Fruit fly (Drosophila melanogaster) whole organism, pupa: ENCODE results near the gene Lectin-galC1.

Source experiments
- CG10348 ChIP-seq: fragments of 200-800 bp; sonication (Bioruptor generic); IDR thresholded peaks from 2 replicates; pipeline ENCODE4 v1.3.6; 2022; ENCODE audit warnings: missing biosample characterization, missing genetic modification characterization
- CG12605 ChIP-seq: fragments of 200-800 bp; sonication (Bioruptor generic); IDR thresholded peaks from 2 replicates; pipeline ENCODE4 v1.3.6; 2022; ENCODE audit warnings: missing biosample characterization, missing genetic modification characterization
- CG13204 ChIP-seq: fragments of 200-800 bp; sonication (Bioruptor generic); optimal IDR thresholded peaks from 2 replicates; lab custom pipeline; 2018; ENCODE audit warnings: missing biosample characterization, mild to moderate bottlenecking, missing genetic modification characterization, moderate library complexity
- CG14655 ChIP-seq: fragments of 200-800 bp; sonication (Bioruptor generic); optimal IDR thresholded peaks from 3 replicates; lab custom pipeline; 2017; ENCODE audit warnings: mild to moderate bottlenecking, missing biosample characterization, missing genetic modification reagents, missing genetic modification characterization
- CG15710 ChIP-seq: fragments of 200-800 bp; sonication (Bioruptor generic); optimal IDR thresholded peaks from 2 replicates; lab custom pipeline; 2018; ENCODE audit warnings: missing biosample characterization, mild to moderate bottlenecking, missing genetic modification characterization, moderate library complexity
- CG17806 ChIP-seq: fragments of 200-800 bp; sonication (Bioruptor generic); optimal IDR thresholded peaks from 2 replicates; lab custom pipeline; 2018; ENCODE audit warnings: missing biosample characterization, mild to moderate bottlenecking, missing genetic modification characterization, moderate library complexity
- CG32121 ChIP-seq: fragments of 200-800 bp; sonication (Bioruptor generic); IDR thresholded peaks from 2 replicates; pipeline ENCODE4 v1.3.6; 2022; ENCODE audit warnings: missing biosample characterization, missing genetic modification characterization
- CG34367 ChIP-seq: fragments of 200-800 bp; sonication (Bioruptor generic); optimal IDR thresholded peaks from 2 replicates; lab custom pipeline; 2018; ENCODE audit warnings: missing biosample characterization, mild to moderate bottlenecking, missing genetic modification characterization
- CG4496 ChIP-seq: fragments of 200-800 bp; sonication (Bioruptor generic); IDR thresholded peaks from 3 replicates; pipeline ENCODE4 v1.3.6; 2022; ENCODE audit warnings: missing biosample characterization, missing genetic modification characterization
- CG8159 ChIP-seq: fragments of 200-800 bp; sonication (Bioruptor generic); optimal IDR thresholded peaks from 3 replicates; lab custom pipeline; 2018; ENCODE audit warnings: missing biosample characterization, mild to moderate bottlenecking, missing genetic modification characterization, moderate library complexity
- CG8301 ChIP-seq: fragments of 200-800 bp; sonication (Bioruptor generic); optimal IDR thresholded peaks from 2 replicates; lab custom pipeline; 2018; ENCODE audit warnings: missing biosample characterization, mild to moderate bottlenecking, missing genetic modification characterization
- CG9948 ChIP-seq: fragments of 200-800 bp; sonication (Bioruptor generic); optimal IDR thresholded peaks from 2 replicates; lab custom pipeline; 2018; ENCODE audit warnings: missing biosample characterization, mild to moderate bottlenecking, missing genetic modification characterization, moderate library complexity
- D1 ChIP-seq: fragments of 200-800 bp; sonication (Bioruptor generic); optimal IDR thresholded peaks from 2 replicates; lab custom pipeline; 2018; ENCODE audit warnings: missing biosample characterization, mild to moderate bottlenecking, missing genetic modification characterization, moderate library complexity
- EcR ChIP-seq: fragments of 200-800 bp; sonication (Bioruptor generic); optimal IDR thresholded peaks from 3 replicates; lab custom pipeline; 2019; ENCODE audit warnings: missing biosample characterization, missing genetic modification characterization, mild to moderate bottlenecking, moderate library complexity, missing genetic modification reagents
- Ets98B ChIP-seq: fragments of 200-800 bp; sonication (Bioruptor generic); IDR thresholded peaks from 2 replicates; pipeline ENCODE4 v1.3.6; 2022; ENCODE audit warnings: missing biosample characterization, missing genetic modification characterization
- Pif1A ChIP-seq: fragments of 200-800 bp; sonication (Bioruptor generic); optimal IDR thresholded peaks from 3 replicates; lab custom pipeline; 2016; ENCODE audit warnings: missing biosample characterization, missing genetic modification characterization
- Pif1B ChIP-seq: fragments of 200-800 bp; sonication (Bioruptor generic); optimal IDR thresholded peaks from 3 replicates; lab custom pipeline; 2016; ENCODE audit warnings: missing biosample characterization, missing genetic modification characterization
- Snoo ChIP-seq: fragments of 200-800 bp; sonication (Bioruptor generic); optimal IDR thresholded peaks from 3 replicates; lab custom pipeline; 2017; ENCODE audit warnings: missing biosample characterization, mild to moderate bottlenecking, missing genetic modification characterization, inconsistent platforms
- fd96Ca ChIP-seq: fragments of 200-800 bp; sonication (Bioruptor generic); IDR thresholded peaks from 3 replicates; pipeline ENCODE4 v1.3.6; 2022; ENCODE audit warnings: missing biosample characterization, missing genetic modification characterization
- gl ChIP-seq: fragments of 200-800 bp; sonication (Bioruptor generic); optimal IDR thresholded peaks from 2 replicates; lab custom pipeline; 2018; ENCODE audit warnings: missing biosample characterization, mild to moderate bottlenecking, missing genetic modification characterization
- rn ChIP-seq: fragments of 200-800 bp; sonication (Bioruptor generic); IDR thresholded peaks from 2 replicates; pipeline ENCODE4 v1.3.6; 2022; ENCODE audit warnings: missing biosample characterization, missing genetic modification characterization

The Lectin-galC1 gene

dm6 chr2L:19438685-19439597 lies 21.7 kb downstream of the Lectin-galC1 start:
- TF ChIP-seq CG8301: peak; percentile 33
- no peak; the same call in 2 of the 3 replicates for TF ChIP-seq CG4496 (GFP tag; lab: Robert Waterston, UW)
- no peak for TF ChIP-seq Pif1B (GFP tag; lab: Kevin White, UChicago)
- TF ChIP-seq Pif1A (GFP tag; lab: Kevin White, UChicago): peak; percentile 9
- TF ChIP-seq rn (GFP tag; lab: Robert Waterston, UW): no peak
- TF ChIP-seq gl: no peak
- no peak for TF ChIP-seq CG13204
- TF ChIP-seq CG8159 (tag; lab: Kevin White, UChicago): peak; percentile 40
- peak; percentile 51; the same call in 1 of the 3 replicates for TF ChIP-seq fd96Ca (GFP tag; lab: Robert Waterston, UW)
- no peak for TF ChIP-seq CG32121 (GFP tag; lab: Robert Waterston, UW)
- no peak for TF ChIP-seq D1 (tag; lab: Kevin White, UChicago)
- TF ChIP-seq EcR (GFP tag; lab: Kevin White, UChicago): peak; percentile 82
- no peak for TF ChIP-seq CG10348 (GFP tag; lab: Robert Waterston, UW)
- TF ChIP-seq Snoo (tag; lab: Kevin White, UChicago): peak; percentile 41
- no peak for TF ChIP-seq Ets98B
- peak; percentile 35 for TF ChIP-seq CG15710 (tag; lab: Kevin White, UChicago)
- peak; percentile 17 for TF ChIP-seq CG14655 (GFP tag; lab: Kevin White, UChicago)
- no peak for TF ChIP-seq CG34367 (tag; lab: Kevin White, UChicago)
- peak; percentile 22 for TF ChIP-seq CG9948 (tag; lab: Kevin White, UChicago)
- no peak for TF ChIP-seq CG12605
- TF ChIP-seq CG17806 (tag; lab: Kevin White, UChicago): no peak

DNA sequence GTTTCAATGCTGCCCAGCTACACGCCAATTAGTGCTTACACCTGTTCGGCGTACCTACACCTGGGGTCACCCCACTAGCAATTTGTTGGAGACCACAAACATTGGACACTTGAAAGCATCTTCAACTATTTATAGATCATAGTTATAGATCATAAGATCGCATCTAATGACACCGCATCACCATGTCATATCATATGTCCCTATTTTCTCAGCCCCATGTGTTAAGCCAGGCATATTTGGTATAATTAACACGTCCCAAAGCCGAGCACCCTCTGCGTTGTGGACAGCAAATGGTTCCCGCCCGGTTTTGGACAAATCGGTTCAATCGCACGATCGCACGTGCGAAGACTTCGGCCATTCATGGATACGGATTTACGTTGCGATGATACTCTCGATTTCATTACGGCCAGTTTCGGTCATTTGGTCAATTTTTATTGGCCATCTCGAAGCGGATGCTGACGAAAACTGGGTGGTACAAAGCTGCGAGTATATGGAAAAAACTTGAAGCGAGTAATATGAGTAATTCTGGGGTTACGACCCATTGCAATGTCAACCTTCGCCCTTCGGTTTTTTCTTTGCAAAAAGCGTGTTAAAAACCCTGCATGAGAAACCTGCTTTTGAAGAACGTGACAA lies 22.5 kb downstream of the Lectin-galC1 start:
- 0 out of 2 replicates have a peak, but pooled peaks have one; percentile 21 for TF ChIP-seq rn (GFP tag; lab: Robert Waterston, UW)
- peak; percentile 49 for TF ChIP-seq Pif1A (GFP tag; lab: Kevin White, UChicago)
- peak; percentile 61 for TF ChIP-seq CG17806 (tag; lab: Kevin White, UChicago)
- no peak for TF ChIP-seq D1 (tag; lab: Kevin White, UChicago)
- no peak for TF ChIP-seq CG13204
- TF ChIP-seq gl: no peak
- TF ChIP-seq CG12605: no peak
- TF ChIP-seq CG10348 (GFP tag; lab: Robert Waterston, UW): no peak
- TF ChIP-seq fd96Ca (GFP tag; lab: Robert Waterston, UW): no peak
- TF ChIP-seq CG15710 (tag; lab: Kevin White, UChicago): peak; percentile 43
- TF ChIP-seq CG34367 (tag; lab: Kevin White, UChicago): peak; percentile 49
- no peak for TF ChIP-seq CG14655 (GFP tag; lab: Kevin White, UChicago)
- no peak for TF ChIP-seq CG8301
- TF ChIP-seq Snoo (tag; lab: Kevin White, UChicago): peak; percentile 40
- peak; percentile 47; the same call in 1 of the 3 replicates for TF ChIP-seq CG4496 (GFP tag; lab: Robert Waterston, UW)
- peak; percentile 21 for TF ChIP-seq Ets98B
- TF ChIP-seq CG9948 (tag; lab: Kevin White, UChicago): peak; percentile 48
- TF ChIP-seq EcR (GFP tag; lab: Kevin White, UChicago): no peak
- no peak for TF ChIP-seq Pif1B (GFP tag; lab: Kevin White, UChicago)
- peak; percentile 64 for TF ChIP-seq CG8159 (tag; lab: Kevin White, UChicago)
- TF ChIP-seq CG32121 (GFP tag; lab: Robert Waterston, UW): no peak

- TF ChIP-seq CG17806 (tag; lab: Kevin White, UChicago) (no peak), Pif1B (GFP tag; lab: Kevin White, UChicago) (peak; percentile 4), CG8301 (no peak), rn (GFP tag; lab: Robert Waterston, UW) (no peak)
Measured at dm6 chr2L:19440285-19440684, 23.0 kb downstream of the Lectin-galC1 start.

DNA sequence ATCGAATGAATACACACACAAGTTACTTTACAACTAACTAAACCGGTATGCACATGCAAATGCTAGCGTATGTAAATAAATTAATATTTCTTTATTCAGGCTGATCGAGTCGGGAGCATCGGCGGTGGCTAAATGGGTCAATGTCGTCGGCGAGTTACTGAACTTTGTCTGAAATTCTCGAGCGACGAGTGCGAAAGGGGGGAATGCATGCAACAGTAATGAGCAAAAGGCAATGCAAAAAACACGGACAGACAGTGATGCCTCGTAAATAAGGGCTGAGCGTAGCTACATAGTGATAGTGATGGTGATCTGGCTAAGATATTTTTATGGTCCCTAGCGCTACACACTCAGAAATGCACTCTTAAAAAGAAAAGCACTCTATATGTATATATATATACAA lies 23.5 kb downstream of the Lectin-galC1 start:
- TF ChIP-seq CG4496 (GFP tag; lab: Robert Waterston, UW): no peak; the same call in 2 of the 3 replicates
- TF ChIP-seq Ets98B: peak; percentile 14
- no peak for TF ChIP-seq rn (GFP tag; lab: Robert Waterston, UW)
- TF ChIP-seq Snoo (tag; lab: Kevin White, UChicago): peak; percentile 18
- TF ChIP-seq EcR (GFP tag; lab: Kevin White, UChicago): peak; percentile 99
- peak; percentile 25 for TF ChIP-seq CG15710 (tag; lab: Kevin White, UChicago)
- peak; percentile 47; the same call in 1 of the 3 replicates for TF ChIP-seq fd96Ca (GFP tag; lab: Robert Waterston, UW)

dm6 chr2L:19441339-19441738 lies 24.1 kb downstream of the Lectin-galC1 start:
- TF ChIP-seq CG8301 (no peak), CG14655 (GFP tag; lab: Kevin White, UChicago) (no peak), rn (GFP tag; lab: Robert Waterston, UW) (peak; percentile 25; the same call in 1 of the 2 replicates), CG13204 (no peak), Ets98B (peak; percentile 38), CG4496 (GFP tag; lab: Robert Waterston, UW) (peak; percentile 44; the same call in 1 of the 3 replicates), CG32121 (GFP tag; lab: Robert Waterston, UW) (peak; percentile 22; the same call in 1 of the 2 replicates), CG17806 (tag; lab: Kevin White, UChicago) (no peak), CG12605 (0 out of 2 replicates have a peak, but pooled peaks have one; percentile 10), fd96Ca (GFP tag; lab: Robert Waterston, UW) (peak; percentile 78), Pif1A (GFP tag; lab: Kevin White, UChicago) (no peak)
- TF ChIP-seq, all 21 proteins: peak for 6
